Fruit fly (Drosophila melanogaster) whole organism, prepupa: ENCODE results near the gene Pvr.

Experiments used
- CG6808 ChIP-seq: fragments of 200-800 bp; sonication (Bioruptor generic); optimal IDR thresholded peaks from 3 replicates; lab custom pipeline; 2017; ENCODE audit warnings: missing biosample characterization, missing genetic modification characterization, mild to moderate bottlenecking, moderate library complexity, missing genetic modification reagents
- Eip78C ChIP-seq: fragments of 200-800 bp; sonication (Bioruptor generic); peaks from one replicate; lab custom pipeline; 2016; ENCODE audit warnings: missing biosample characterization, missing genetic modification characterization
- Ets21C ChIP-seq: fragments of 200-800 bp; sonication (Bioruptor generic); optimal IDR thresholded peaks from 3 replicates; lab custom pipeline; 2016; ENCODE audit warnings: missing biosample characterization, missing genetic modification characterization

DNA sequence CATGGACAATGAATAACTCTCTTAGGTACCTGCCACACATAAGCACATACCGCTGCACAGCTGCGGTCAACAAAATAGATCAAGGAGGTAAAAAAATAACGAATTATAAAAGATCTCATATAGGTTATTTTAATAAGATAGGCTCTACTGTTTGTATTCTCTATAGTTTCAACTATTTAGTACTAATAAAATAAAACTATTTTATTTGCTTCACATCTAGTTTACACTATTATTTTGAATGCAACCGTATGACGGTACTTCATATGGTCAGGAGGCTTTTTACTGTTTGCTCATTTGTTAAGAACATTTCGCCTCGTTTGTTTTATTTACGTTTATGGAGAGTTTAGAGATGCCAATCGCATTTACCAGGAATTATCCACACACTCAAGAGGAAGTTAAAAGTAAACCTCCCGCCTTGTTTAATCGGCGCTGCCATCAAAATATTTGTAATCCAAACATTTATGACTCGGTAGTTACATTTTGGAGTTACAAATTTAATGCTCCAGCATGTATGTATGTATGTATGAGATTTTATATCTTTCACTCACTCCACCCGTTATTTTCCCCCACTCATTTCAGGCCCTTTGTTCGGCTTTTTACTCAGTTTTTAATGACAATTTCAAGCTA lies 35.4 kb upstream of the Pvr start:
- TF ChIP-seq CG6808 (GFP tag; lab: Kevin White, UChicago) (peak; percentile 56), Ets21C (peak; percentile 7), Eip78C (peak; percentile 85)
